Fruit fly (Drosophila melanogaster) whole organism, pupa: ENCODE data around the gene CG43954.

Source experiments
- CG10348 ChIP-seq: fragments of 200-800 bp; sonication (Bioruptor generic); IDR thresholded peaks from 2 replicates; pipeline ENCODE4 v1.3.6; 2022; ENCODE audit warnings: missing biosample characterization, missing genetic modification characterization
- CG12605 ChIP-seq: fragments of 200-800 bp; sonication (Bioruptor generic); IDR thresholded peaks from 2 replicates; pipeline ENCODE4 v1.3.6; 2022; ENCODE audit warnings: missing biosample characterization, missing genetic modification characterization
- CG13204 ChIP-seq: fragments of 200-800 bp; sonication (Bioruptor generic); optimal IDR thresholded peaks from 2 replicates; lab custom pipeline; 2018; ENCODE audit warnings: missing biosample characterization, mild to moderate bottlenecking, missing genetic modification characterization, moderate library complexity
- CG14655 ChIP-seq: fragments of 200-800 bp; sonication (Bioruptor generic); optimal IDR thresholded peaks from 3 replicates; lab custom pipeline; 2017; ENCODE audit warnings: mild to moderate bottlenecking, missing biosample characterization, missing genetic modification reagents, missing genetic modification characterization
- CG15710 ChIP-seq: fragments of 200-800 bp; sonication (Bioruptor generic); optimal IDR thresholded peaks from 2 replicates; lab custom pipeline; 2018; ENCODE audit warnings: missing biosample characterization, mild to moderate bottlenecking, missing genetic modification characterization, moderate library complexity
- CG17806 ChIP-seq: fragments of 200-800 bp; sonication (Bioruptor generic); optimal IDR thresholded peaks from 2 replicates; lab custom pipeline; 2018; ENCODE audit warnings: missing biosample characterization, mild to moderate bottlenecking, missing genetic modification characterization, moderate library complexity
- CG32121 ChIP-seq: fragments of 200-800 bp; sonication (Bioruptor generic); IDR thresholded peaks from 2 replicates; pipeline ENCODE4 v1.3.6; 2022; ENCODE audit warnings: missing biosample characterization, missing genetic modification characterization
- CG34367 ChIP-seq: fragments of 200-800 bp; sonication (Bioruptor generic); optimal IDR thresholded peaks from 2 replicates; lab custom pipeline; 2018; ENCODE audit warnings: missing biosample characterization, mild to moderate bottlenecking, missing genetic modification characterization
- CG4496 ChIP-seq: fragments of 200-800 bp; sonication (Bioruptor generic); IDR thresholded peaks from 3 replicates; pipeline ENCODE4 v1.3.6; 2022; ENCODE audit warnings: missing biosample characterization, missing genetic modification characterization
- CG8159 ChIP-seq: fragments of 200-800 bp; sonication (Bioruptor generic); optimal IDR thresholded peaks from 3 replicates; lab custom pipeline; 2018; ENCODE audit warnings: missing biosample characterization, mild to moderate bottlenecking, missing genetic modification characterization, moderate library complexity
- CG8301 ChIP-seq: fragments of 200-800 bp; sonication (Bioruptor generic); optimal IDR thresholded peaks from 2 replicates; lab custom pipeline; 2018; ENCODE audit warnings: missing biosample characterization, mild to moderate bottlenecking, missing genetic modification characterization
- CG9948 ChIP-seq: fragments of 200-800 bp; sonication (Bioruptor generic); optimal IDR thresholded peaks from 2 replicates; lab custom pipeline; 2018; ENCODE audit warnings: missing biosample characterization, mild to moderate bottlenecking, missing genetic modification characterization, moderate library complexity
- D1 ChIP-seq: fragments of 200-800 bp; sonication (Bioruptor generic); optimal IDR thresholded peaks from 2 replicates; lab custom pipeline; 2018; ENCODE audit warnings: missing biosample characterization, mild to moderate bottlenecking, missing genetic modification characterization, moderate library complexity
- EcR ChIP-seq: fragments of 200-800 bp; sonication (Bioruptor generic); optimal IDR thresholded peaks from 3 replicates; lab custom pipeline; 2019; ENCODE audit warnings: missing biosample characterization, missing genetic modification characterization, mild to moderate bottlenecking, moderate library complexity, missing genetic modification reagents
- Ets98B ChIP-seq: fragments of 200-800 bp; sonication (Bioruptor generic); IDR thresholded peaks from 2 replicates; pipeline ENCODE4 v1.3.6; 2022; ENCODE audit warnings: missing biosample characterization, missing genetic modification characterization
- Pif1A ChIP-seq: fragments of 200-800 bp; sonication (Bioruptor generic); optimal IDR thresholded peaks from 3 replicates; lab custom pipeline; 2016; ENCODE audit warnings: missing biosample characterization, missing genetic modification characterization
- Pif1B ChIP-seq: fragments of 200-800 bp; sonication (Bioruptor generic); optimal IDR thresholded peaks from 3 replicates; lab custom pipeline; 2016; ENCODE audit warnings: missing biosample characterization, missing genetic modification characterization
- Snoo ChIP-seq: fragments of 200-800 bp; sonication (Bioruptor generic); optimal IDR thresholded peaks from 3 replicates; lab custom pipeline; 2017; ENCODE audit warnings: missing biosample characterization, mild to moderate bottlenecking, missing genetic modification characterization, inconsistent platforms
- fd96Ca ChIP-seq: fragments of 200-800 bp; sonication (Bioruptor generic); IDR thresholded peaks from 3 replicates; pipeline ENCODE4 v1.3.6; 2022; ENCODE audit warnings: missing biosample characterization, missing genetic modification characterization
- gl ChIP-seq: fragments of 200-800 bp; sonication (Bioruptor generic); optimal IDR thresholded peaks from 2 replicates; lab custom pipeline; 2018; ENCODE audit warnings: missing biosample characterization, mild to moderate bottlenecking, missing genetic modification characterization
- rn ChIP-seq: fragments of 200-800 bp; sonication (Bioruptor generic); IDR thresholded peaks from 2 replicates; pipeline ENCODE4 v1.3.6; 2022; ENCODE audit warnings: missing biosample characterization, missing genetic modification characterization

The CG43954 gene

DNA sequence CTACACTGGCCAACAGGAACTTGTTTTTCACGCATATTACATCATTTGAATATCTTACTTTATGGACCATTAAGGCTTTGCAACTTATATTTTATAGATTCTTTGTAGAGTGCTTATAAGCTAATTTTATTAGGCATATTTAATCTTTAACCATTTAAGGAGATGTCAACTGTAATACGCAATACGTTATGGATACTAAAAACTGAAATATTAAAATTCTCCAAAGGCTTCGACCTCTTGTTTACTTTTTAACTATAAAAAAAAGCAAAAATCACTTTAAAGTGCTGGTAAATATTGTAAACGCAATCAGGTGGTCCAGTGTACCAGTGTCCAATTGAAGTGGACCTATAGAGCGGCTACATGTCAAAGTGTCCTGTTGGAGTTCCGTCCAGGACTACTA lies 54.5 kb downstream of the CG43954 start:
- TF ChIP-seq gl (no peak), CG15710 (peak; percentile 21), CG8159 (tag; lab: Kevin White, UChicago) (peak; percentile 51), CG32121 (no peak), CG4496 (no peak), rn (GFP tag; lab: Robert Waterston, UW) (no peak), fd96Ca (peak; percentile 11; the same call in 1 of the 3 replicates), Ets98B (GFP tag; lab: Robert Waterston, UW) (no peak), CG8301 (tag; lab: Kevin White, UChicago) (peak; percentile 55), CG12605 (GFP tag; lab: Robert Waterston, UW) (no peak), CG34367 (tag; lab: Kevin White, UChicago) (peak; percentile 6), CG10348 (GFP tag; lab: Robert Waterston, UW) (no peak), CG9948 (tag; lab: Kevin White, UChicago) (peak; percentile 58), Pif1A (no peak), EcR (GFP tag; lab: Kevin White, UChicago) (no peak), Pif1B (GFP tag; lab: Kevin White, UChicago) (no peak), D1 (tag; lab: Kevin White, UChicago) (no peak), Snoo (tag; lab: Kevin White, UChicago) (no peak), CG14655 (GFP tag; lab: Kevin White, UChicago) (peak; percentile 68), CG17806 (tag; lab: Kevin White, UChicago) (peak; percentile 25), CG13204 (GFP tag; lab: Kevin White, UChicago) (no peak)

DNA sequence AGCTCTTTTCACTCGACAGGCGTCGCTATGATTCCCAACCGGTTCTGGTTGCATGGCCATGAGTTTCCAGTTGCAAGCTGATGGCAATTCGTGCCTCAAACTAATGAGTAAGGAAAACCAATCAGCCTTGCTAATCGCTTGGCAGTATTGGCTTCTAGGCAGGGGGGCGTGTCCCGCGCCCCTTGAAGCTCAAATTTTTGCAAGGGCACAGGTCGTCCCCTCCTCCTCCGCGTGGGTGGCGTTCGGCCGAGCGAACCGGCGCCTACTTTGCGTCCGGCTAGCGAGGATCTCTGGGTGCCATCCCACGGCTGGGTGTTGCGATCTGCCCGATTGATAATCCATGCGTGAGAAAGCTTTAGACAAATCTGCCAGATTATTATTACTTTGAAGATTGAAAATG lies 57.8 kb downstream of the CG43954 start:
- no peak for TF ChIP-seq CG8301 (tag; lab: Kevin White, UChicago)
- TF ChIP-seq Pif1B (GFP tag; lab: Kevin White, UChicago) = no peak
- no peak for TF ChIP-seq Snoo (tag; lab: Kevin White, UChicago)
- TF ChIP-seq CG32121 = no peak
- TF ChIP-seq EcR (GFP tag; lab: Kevin White, UChicago) = no peak
- TF ChIP-seq CG9948 (tag; lab: Kevin White, UChicago) = no peak
- no peak for TF ChIP-seq CG4496
- TF ChIP-seq CG15710 = no peak
- TF ChIP-seq fd96Ca = no peak
- no peak for TF ChIP-seq gl
- TF ChIP-seq rn (GFP tag; lab: Robert Waterston, UW) = no peak
- no peak for TF ChIP-seq CG14655 (GFP tag; lab: Kevin White, UChicago)
- no peak for TF ChIP-seq CG8159 (tag; lab: Kevin White, UChicago)
- TF ChIP-seq D1 (tag; lab: Kevin White, UChicago) = no peak
- TF ChIP-seq CG10348 (GFP tag; lab: Robert Waterston, UW) = no peak
- no peak for TF ChIP-seq Pif1A
- no peak for TF ChIP-seq Ets98B (GFP tag; lab: Robert Waterston, UW)
- TF ChIP-seq CG17806 (tag; lab: Kevin White, UChicago) = no peak

DNA sequence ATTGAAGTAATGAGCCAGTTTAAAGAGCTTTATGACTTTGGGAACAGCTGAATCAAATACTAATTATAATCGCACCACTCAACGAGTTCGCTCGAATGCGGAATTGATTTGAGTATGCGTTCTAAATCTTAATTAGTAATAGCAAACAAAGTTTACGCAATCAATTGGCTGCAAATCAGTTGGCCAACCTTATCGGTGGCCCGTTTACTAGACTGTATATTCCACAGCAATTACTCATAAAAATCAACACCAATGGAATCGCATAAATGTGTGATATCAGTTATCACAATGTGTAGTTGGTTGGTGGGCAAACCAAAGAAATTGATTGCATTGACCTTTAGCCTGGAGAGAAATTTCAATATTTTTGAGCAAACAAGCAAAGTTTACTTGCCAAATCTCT lies 58.9 kb downstream of the CG43954 start:
- TF ChIP-seq Pif1A (no peak), CG8301 (tag; lab: Kevin White, UChicago) (no peak), CG9948 (tag; lab: Kevin White, UChicago) (no peak), CG15710 (no peak), CG32121 (no peak), CG13204 (GFP tag; lab: Kevin White, UChicago) (no peak), Snoo (tag; lab: Kevin White, UChicago) (no peak), CG14655 (GFP tag; lab: Kevin White, UChicago) (no peak), fd96Ca (no peak)
- TF ChIP-seq, all 21 proteins: peak for 0

DNA sequence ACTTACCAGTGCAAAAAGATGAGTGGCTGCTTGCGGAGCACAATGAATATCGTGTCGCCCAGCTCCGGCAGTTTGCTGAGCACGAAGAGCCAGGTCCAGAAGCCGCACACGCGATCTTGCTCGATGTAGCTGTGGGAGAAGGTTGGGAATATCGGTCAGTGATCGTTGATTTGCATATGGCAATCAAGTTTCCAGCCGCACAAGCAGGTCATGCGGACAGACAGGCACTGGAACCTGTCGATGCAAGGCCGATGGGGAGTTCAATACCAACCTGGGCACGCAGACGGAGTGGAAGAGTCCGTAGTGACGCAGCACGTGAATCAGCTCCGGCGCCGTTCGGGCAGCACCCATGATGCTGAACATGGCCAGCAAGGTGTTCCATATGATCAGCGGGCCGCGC lies 60.4 kb downstream of the CG43954 start:
- TF ChIP-seq fd96Ca (no peak), EcR (GFP tag; lab: Kevin White, UChicago) (peak; percentile 80)

DNA sequence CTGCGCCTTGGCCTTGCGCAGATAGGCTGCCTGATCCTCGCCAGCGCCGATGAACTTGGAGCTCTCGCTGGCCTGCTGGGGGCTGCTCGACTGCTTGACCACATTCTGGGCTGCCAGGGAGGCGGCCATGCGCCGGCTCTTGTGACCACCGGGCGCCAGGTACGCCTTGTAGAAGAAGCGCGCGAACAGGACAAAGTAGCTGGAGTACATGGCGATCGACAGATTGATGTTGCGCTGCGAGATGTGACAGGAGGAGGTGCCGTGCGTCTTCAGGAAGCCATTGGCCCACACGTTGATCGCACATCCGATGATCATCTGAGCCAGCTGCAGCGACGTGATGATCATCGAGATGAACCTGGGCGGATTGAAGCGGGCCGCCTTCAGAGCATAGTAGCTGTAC lies 61.4 kb downstream of the CG43954 start:
- no peak for TF ChIP-seq CG9948 (tag; lab: Kevin White, UChicago)
- no peak for TF ChIP-seq D1 (tag; lab: Kevin White, UChicago)
- no peak for TF ChIP-seq Snoo (tag; lab: Kevin White, UChicago)
- TF ChIP-seq CG4496 = no peak
- no peak for TF ChIP-seq gl

DNA sequence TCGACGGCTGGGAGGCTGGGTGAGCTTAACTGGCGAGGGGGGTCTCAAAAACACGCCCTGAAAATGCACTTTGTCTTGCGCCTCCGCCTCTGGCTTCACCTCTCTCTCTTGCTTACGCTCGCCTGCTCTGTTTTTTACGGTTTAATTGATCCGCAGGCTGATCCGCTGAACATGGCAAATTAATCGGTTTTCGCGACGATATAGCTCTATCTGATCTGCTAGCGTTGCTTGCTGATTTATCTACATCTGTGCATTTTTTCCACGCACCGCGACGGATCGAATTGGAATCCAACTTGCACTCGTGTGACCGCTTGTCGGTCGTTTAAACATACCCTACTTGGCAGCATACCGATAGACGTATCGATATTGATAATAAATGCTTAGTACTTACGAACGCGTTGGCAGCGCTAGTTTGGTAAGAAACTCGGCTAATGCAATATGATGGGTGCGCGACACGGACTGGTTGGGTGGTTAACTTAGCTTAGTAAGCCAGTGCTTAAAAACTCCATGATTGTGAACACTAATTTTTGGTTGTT lies 63.8 kb downstream of the CG43954 start, which contains the start of gene Abl:
Abl (minus strand) TSS at position 305 of the 536 bp plus-strand sequence.
- TF ChIP-seq CG32121 (peak; percentile 29; the same call in 1 of the 2 replicates), rn (GFP tag; lab: Robert Waterston, UW) (no peak), CG12605 (GFP tag; lab: Robert Waterston, UW) (peak; percentile 72), CG9948 (tag; lab: Kevin White, UChicago) (no peak), CG14655 (GFP tag; lab: Kevin White, UChicago) (peak; percentile 29), CG8159 (tag; lab: Kevin White, UChicago) (peak; percentile 42), CG13204 (GFP tag; lab: Kevin White, UChicago) (peak; percentile 47), CG8301 (tag; lab: Kevin White, UChicago) (no peak), D1 (tag; lab: Kevin White, UChicago) (peak; percentile 20), fd96Ca (no peak), EcR (GFP tag; lab: Kevin White, UChicago) (peak; percentile 33), CG34367 (tag; lab: Kevin White, UChicago) (no peak), CG10348 (GFP tag; lab: Robert Waterston, UW) (no peak), gl (peak; percentile 38), Snoo (tag; lab: Kevin White, UChicago) (peak; percentile 28), Ets98B (GFP tag; lab: Robert Waterston, UW) (peak; percentile 65), Pif1B (GFP tag; lab: Kevin White, UChicago) (no peak), CG4496 (0 out of 3 replicates have a peak, but pooled peaks have one; percentile 30), CG17806 (tag; lab: Kevin White, UChicago) (no peak), CG15710 (no peak), Pif1A (no peak)
- TF ChIP-seq, all 21 proteins: peak for 11
